Fruit fly (Drosophila melanogaster): Measurements from ENCODE around the gene CG11854.

DNA sequence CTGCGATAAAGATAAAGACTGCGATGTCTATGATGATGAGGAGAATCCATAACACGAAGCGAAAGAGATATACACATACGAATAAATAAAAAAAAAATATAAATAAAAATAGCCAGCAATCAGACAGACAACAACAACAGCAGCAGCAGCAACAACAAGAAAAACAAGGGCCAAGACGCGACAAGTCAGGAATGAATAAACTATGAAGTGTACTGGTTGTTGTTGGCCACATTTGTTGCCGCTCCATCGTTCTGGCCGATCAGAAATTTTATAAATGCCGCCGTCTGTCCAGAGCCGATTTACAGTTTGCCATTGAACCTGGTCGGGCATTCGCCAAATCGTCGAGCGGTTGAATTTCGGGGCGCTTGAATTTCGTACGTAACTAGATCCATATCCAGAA lies 4.5 kb upstream of the CG11854 start, which contains the start of gene Jhbp7:
- TF ChIP-seq rgr (GFP tag; optimal IDR thresholded peaks at IDR 0.05) (no peak), dmrt93B (GFP tag; optimal IDR thresholded peaks at IDR 0.05) (no peak)
